Fruit fly (Drosophila melanogaster) whole organism: Measurements from ENCODE around the gene cad.

Experiments
- CG8478 ChIP-seq: fragments of >200 bp; optimal IDR thresholded peaks from 2 replicates; lab custom pipeline; 2018; ENCODE audit warnings: inconsistent platforms
- Dll ChIP-seq: fragments of >200 bp; optimal IDR thresholded peaks from 2 replicates; lab custom pipeline; 2017
- EcR ChIP-seq, 2 experiments: fragments of >200 bp; optimal IDR thresholded peaks; 2 replicates each; lab custom pipeline; 2017; ENCODE audit warnings: missing biosample characterization in 2 of 2, missing genetic modification characterization in 2 of 2, missing genetic modification reagents in 2 of 2
- pan ChIP-seq: fragments of >200 bp; optimal IDR thresholded peaks from 2 replicates; lab custom pipeline; 2017
- psq ChIP-seq: fragments of >200 bp; optimal IDR thresholded peaks from 2 replicates; lab custom pipeline; 2017
- usp ChIP-seq: fragments of >200 bp; optimal IDR thresholded peaks from 2 replicates; lab custom pipeline; 2017; ENCODE audit warnings: missing biosample characterization, missing genetic modification characterization, mixed read lengths

cad gene

DNA sequence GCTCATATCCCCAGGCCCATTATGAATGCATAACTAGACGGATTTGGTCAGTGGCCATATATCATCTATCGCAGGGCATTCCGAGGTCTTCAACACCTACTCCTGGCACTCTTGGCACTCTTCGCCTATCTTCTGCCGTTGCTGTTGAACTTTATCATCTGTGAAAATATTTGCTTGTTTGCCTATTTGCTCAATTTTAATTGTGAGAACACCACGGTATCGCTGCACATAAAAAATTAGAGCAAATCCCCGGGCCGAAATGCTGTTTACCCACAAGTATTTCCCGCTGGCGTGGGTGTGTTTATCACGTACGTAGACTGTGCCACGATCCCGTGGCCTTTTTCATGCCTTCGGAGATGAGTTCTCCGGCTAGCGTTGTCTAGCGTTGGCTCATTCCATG lies 10.2 kb downstream of the cad start:
- TF ChIP-seq psq (lab: Kevin White, UChicago) (no peak), Dll (lab: Kevin White, UChicago) (no peak), usp (GFP tag; lab: Kevin White, UChicago) (no peak), CG8478 (no peak), EcR (GFP tag; optimal IDR thresholded peaks at IDR 0.05; lab: Kevin White, UChicago) (no peak), pan (no peak)

- TF ChIP-seq EcR (GFP tag; optimal IDR thresholded peaks at IDR 0.05; lab: Kevin White, UChicago) (no peak), pan (no peak), psq (lab: Kevin White, UChicago) (no peak), Dll (lab: Kevin White, UChicago) (peak; percentile 55), usp (GFP tag; lab: Kevin White, UChicago) (no peak), CG8478 (no peak)
These were observed 12.5 kb downstream of the cad start for dm6 chr2L:20783044-20783443.

DNA sequence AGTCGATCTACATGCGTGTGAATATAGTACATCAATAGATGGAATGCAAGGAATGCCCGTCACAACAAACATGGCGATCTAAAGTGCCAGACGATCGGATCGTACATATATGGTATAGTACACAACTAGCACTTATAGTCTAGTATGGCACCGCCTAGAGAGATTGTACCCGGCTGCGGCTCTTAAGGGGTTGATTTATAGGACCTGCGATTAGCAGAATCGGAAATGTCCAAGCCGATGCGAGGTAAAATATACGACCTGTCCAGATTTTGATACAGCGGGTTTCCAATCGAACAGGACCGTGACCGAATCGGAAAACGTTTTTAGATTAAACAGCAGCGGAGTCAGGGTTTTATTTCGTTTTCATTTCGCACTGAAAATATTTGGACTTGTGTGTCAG lies 13.4 kb downstream of the cad start:
- no peak for TF ChIP-seq psq (lab: Kevin White, UChicago)
- no peak for TF ChIP-seq EcR (GFP tag; optimal IDR thresholded peaks at IDR 0.05; lab: Kevin White, UChicago)

- TF ChIP-seq EcR (GFP tag; optimal IDR thresholded peaks at IDR 0.05; lab: Kevin White, UChicago) (no peak), pan (no peak), Dll (lab: Kevin White, UChicago) (no peak), psq (lab: Kevin White, UChicago) (no peak), CG8478 (no peak), usp (GFP tag; lab: Kevin White, UChicago) (no peak)
These were observed 14.8 kb downstream of the cad start for dm6 chr2L:20785333-20785732.

DNA sequence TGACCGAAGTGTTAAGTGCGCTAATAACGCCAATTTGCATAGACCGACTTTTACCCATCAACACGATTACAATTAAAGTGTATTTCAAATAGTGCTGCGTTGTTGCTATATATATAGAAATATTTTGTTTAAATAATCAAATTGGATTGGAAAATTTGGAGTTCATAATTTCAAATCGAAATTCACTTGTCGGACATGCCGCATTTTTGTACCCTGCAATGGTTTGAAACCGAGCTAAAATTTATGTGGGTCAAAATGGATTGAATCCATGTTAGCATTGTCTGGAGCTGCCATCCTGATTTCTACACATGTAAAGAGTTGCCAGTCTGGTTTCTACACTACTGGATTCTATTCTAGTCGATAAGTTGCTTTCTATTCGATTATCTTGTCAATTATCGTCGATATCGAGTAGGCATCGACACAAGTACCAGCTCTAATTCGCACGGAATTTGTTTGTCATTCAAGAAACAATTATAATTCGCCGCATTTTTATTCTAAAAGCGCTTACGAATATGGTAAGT lies 16.8 kb downstream of the cad start, which contains the start of gene Pomp:
Gene Pomp, plus strand, starts transcription at position 386 of the 521 bp plus-strand sequence.
- no peak for TF ChIP-seq Dll (lab: Kevin White, UChicago)
- no peak for TF ChIP-seq EcR (GFP tag; optimal IDR thresholded peaks at IDR 0.05; lab: Kevin White, UChicago)
- TF ChIP-seq psq (lab: Kevin White, UChicago) = peak; percentile 24
- no peak for TF ChIP-seq CG8478
- peak; percentile 78 for TF ChIP-seq pan
- no peak for TF ChIP-seq usp (GFP tag; lab: Kevin White, UChicago)

DNA sequence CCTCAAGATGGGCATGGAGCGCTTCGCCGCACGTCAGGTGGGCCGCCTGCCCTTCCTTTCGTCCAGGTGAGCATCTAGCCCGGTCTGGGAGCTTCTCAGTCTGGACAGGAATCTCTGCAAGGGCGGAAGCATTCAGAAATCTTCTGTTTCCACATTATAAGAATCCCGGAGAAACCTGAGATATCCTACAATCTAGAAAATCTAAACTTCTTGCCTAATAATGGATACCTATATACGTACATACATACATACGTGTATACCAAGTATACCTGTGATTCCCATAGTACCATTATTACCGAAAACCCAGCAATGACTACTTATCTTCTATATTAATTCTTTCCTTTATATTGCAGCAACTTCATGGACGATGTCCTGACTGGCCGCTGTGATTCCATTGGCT lies 17.5 kb downstream of the cad start:
- TF ChIP-seq CG8478 (no peak), EcR (GFP tag; optimal IDR thresholded peaks at IDR 0.05; lab: Kevin White, UChicago) (no peak), psq (lab: Kevin White, UChicago) (no peak), Dll (lab: Kevin White, UChicago) (no peak), usp (GFP tag; lab: Kevin White, UChicago) (no peak), pan (no peak)

- TF ChIP-seq usp (GFP tag; lab: Kevin White, UChicago) = no peak
- no peak for TF ChIP-seq EcR (GFP tag; optimal IDR thresholded peaks at IDR 0.05; lab: Kevin White, UChicago)
- TF ChIP-seq CG8478 = no peak
- no peak for TF ChIP-seq Dll (lab: Kevin White, UChicago)
- TF ChIP-seq pan = no peak
- no peak for TF ChIP-seq psq (lab: Kevin White, UChicago)
These were observed 22.0 kb downstream of the cad start for dm6 chr2L:20792521-20792920.

dm6 chr2L:20792988-20793544 lies 22.5 kb downstream of the cad start:
- no peak for TF ChIP-seq Dll (lab: Kevin White, UChicago)
- no peak for TF ChIP-seq CG8478
- TF ChIP-seq psq (lab: Kevin White, UChicago) = no peak
- TF ChIP-seq usp (GFP tag; lab: Kevin White, UChicago) = no peak
- TF ChIP-seq EcR (GFP tag; optimal IDR thresholded peaks at IDR 0.05; lab: Kevin White, UChicago) = no peak
- no peak for TF ChIP-seq pan

- no peak for TF ChIP-seq CG8478
- TF ChIP-seq Dll (lab: Kevin White, UChicago) = no peak
- no peak for TF ChIP-seq psq (lab: Kevin White, UChicago)
- TF ChIP-seq pan = no peak
- no peak for TF ChIP-seq usp (GFP tag; lab: Kevin White, UChicago)
- TF ChIP-seq EcR (GFP tag; optimal IDR thresholded peaks at IDR 0.05; lab: Kevin White, UChicago) = no peak
These were observed 23.4 kb downstream of the cad start for dm6 chr2L:20793881-20794280.

DNA sequence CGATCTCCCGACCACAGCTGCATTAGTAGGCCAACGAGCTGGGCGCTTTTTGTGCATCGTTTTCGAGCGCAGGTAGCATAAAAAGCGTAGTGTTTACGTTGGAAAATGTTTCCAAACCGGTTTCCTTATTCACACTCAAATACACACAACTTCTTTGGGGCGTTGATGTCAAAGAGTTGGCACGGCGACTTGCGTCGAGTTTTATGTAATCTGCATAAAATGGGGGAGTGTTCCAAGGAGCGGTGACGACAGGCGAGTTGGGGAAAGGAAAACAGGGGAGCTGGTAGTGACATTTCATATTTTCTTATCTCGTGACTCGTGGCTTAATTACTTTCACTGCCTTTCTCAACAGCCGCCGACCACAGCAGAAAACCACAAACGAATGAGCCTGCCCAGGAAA lies 24.1 kb downstream of the cad start:
- no peak for TF ChIP-seq EcR (GFP tag; optimal IDR thresholded peaks at IDR 0.05; lab: Kevin White, UChicago)
- TF ChIP-seq CG8478 = no peak
- no peak for TF ChIP-seq pan
- no peak for TF ChIP-seq usp (GFP tag; lab: Kevin White, UChicago)
- TF ChIP-seq Dll (lab: Kevin White, UChicago) = no peak
- TF ChIP-seq psq (lab: Kevin White, UChicago) = no peak

- TF ChIP-seq CG8478 (no peak), pan (no peak), Dll (lab: Kevin White, UChicago) (no peak)
These were observed 25.2 kb downstream of the cad start for dm6 chr2L:20795774-20796173.

DNA sequence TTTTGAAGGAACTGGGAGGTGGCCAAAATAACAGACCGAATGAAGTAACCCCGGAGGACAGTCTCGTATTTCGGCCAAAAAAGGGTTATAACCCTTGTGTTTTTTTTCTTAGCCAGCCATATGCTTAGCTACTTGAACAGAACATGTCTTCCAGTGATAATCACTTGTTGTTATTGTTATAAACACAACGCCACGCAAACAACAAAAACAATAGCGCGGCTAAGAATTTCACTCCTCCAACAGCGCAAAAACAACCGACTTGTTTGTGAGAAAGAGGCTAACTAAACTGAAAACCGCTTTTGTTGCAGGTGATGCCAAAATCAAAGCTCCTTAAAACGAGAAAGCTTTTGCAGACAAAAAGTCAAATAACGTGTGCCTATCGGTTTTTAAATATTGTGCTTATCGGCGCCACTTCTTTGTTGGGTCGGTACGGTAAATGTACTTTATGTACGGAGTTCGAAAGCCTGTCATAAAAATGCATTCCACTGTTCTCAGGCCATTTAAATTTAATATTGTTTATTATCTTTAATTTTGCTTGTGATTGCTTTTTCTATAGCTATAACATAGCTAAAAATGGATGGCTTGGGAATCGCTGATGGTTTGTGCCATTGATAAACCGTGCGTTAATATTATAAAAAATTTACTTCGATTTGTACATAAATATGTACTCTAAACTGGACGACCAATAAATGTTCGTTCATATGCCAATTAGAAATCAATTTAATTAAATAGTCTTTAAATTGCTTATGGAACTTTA lies 26.4 kb downstream of the cad start, which contains the start of gene vari:
Gene vari, minus strand, starts transcription at position 285 of the 757 bp plus-strand sequence.
- TF ChIP-seq psq (lab: Kevin White, UChicago) (no peak), Dll (lab: Kevin White, UChicago) (no peak), pan (no peak), CG8478 (no peak), EcR (GFP tag; optimal IDR thresholded peaks at IDR 0.05; lab: Kevin White, UChicago) (no peak)
